Worm (Caenorhabditis elegans) whole organism, late embryonic: ENCODE data around the gene E01G4.6.

Experiments used
- C38D4.7 ChIP-seq: fragments of 200-800 bp; sonication (Bioruptor generic); optimal IDR thresholded peaks from 2 replicates; lab custom pipeline; 2018; ENCODE audit warnings: mild to moderate bottlenecking, missing genetic modification characterization, moderate library complexity, missing compliant biosample characterization
- elt-2 ChIP-seq: sonication (generic microtip); optimal IDR thresholded peaks from 2 replicates; lab custom pipeline; 2016; ENCODE audit warnings: missing genetic modification reagents, missing genetic modification characterization, missing compliant biosample characterization
- fkh-6 ChIP-seq: sonication (generic microtip); optimal IDR thresholded peaks from 2 replicates; lab custom pipeline; 2016; ENCODE audit warnings: missing genetic modification characterization, missing compliant biosample characterization
- pat-9 ChIP-seq: fragments of 200-800 bp; sonication (Bioruptor generic); optimal IDR thresholded peaks from 2 replicates; lab custom pipeline; 2018; ENCODE audit warnings: mild to moderate bottlenecking, missing genetic modification characterization, moderate library complexity, missing compliant biosample characterization
- pros-1 ChIP-seq: fragments of 150-350 bp; optimal IDR thresholded peaks from 2 replicates; lab custom pipeline; 2014; ENCODE audit warnings: missing biosample characterization, missing genetic modification reagents, missing genetic modification characterization
- rnt-1 ChIP-seq: sonication (generic microtip); optimal IDR thresholded peaks from 2 replicates; lab custom pipeline; 2016; ENCODE audit warnings: missing genetic modification characterization, missing compliant biosample characterization

DNA sequence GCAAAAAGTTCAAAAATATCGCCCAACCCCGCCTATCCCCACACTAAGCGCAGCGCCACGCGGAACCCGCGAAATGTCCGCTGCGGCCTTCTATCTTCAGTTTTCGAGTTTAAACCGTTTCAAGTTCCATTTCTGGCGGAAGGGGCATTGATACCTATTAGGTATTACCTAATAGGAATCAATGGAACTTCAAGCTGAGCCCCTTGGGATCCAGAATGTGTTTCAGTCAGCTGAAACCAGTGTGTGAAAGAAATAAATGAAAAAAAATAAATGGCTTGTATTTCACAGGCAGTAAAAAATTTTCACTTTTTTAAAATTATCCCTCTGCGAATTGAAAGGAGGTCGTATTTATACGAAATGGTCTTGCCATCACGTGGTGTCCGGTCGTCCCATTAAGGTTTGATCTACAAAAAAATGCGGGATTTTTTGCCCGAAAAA, 39.0 kb downstream of the E01G4.6 start:
- TF ChIP-seq rnt-1 (no peak), pat-9 (tag; lab: Kevin White, UChicago) (no peak), fkh-6 (tag; lab: Kevin White, UChicago) (no peak), pros-1 (tag; lab: Kevin White, UChicago) (no peak), C38D4.7 (GFP tag; lab: Kevin White, UChicago) (no peak), elt-2 (no peak)
